Worm (Caenorhabditis elegans) whole organism, L4/young adult: ENCODE data around the gene ttc-7.

Experiments used
- W03F9.2 ChIP-seq: fragments of 150-350 bp; optimal IDR thresholded peaks from 2 replicates; lab custom pipeline; 2014; ENCODE audit warnings: missing biosample characterization, missing genetic modification characterization
- dao-5 ChIP-seq: sonication (generic microtip); optimal IDR thresholded peaks from 2 replicates; lab custom pipeline; 2016; ENCODE audit warnings: missing genotype, missing genetic modification characterization, moderate library complexity, missing compliant biosample characterization
- him-1 ChIP-seq: sonication (generic microtip); optimal IDR thresholded peaks from 2 replicates; lab custom pipeline; 2016; ENCODE audit warnings: missing genotype, missing genetic modification reagents, missing genetic modification characterization, missing compliant biosample characterization

DNA sequence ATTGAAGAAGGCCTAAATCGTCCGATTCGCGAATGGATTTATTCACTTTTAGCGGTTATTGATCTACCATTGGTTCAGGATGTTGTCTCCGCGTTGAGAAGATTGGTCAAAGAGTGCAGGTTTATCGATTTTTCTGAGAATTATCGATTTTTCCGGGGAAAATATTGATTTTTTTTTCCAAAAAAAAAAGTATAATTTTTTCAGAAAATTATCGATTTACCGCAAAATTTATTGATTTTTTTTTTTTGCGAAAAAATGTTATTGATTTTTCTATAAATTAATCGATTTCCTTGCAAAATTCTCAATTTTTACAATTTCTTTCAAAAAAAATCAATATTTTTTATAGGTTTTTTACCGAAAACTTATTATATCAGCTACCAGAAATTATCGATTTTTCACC, 20.0 kb downstream of the ttc-7 start:
- TF ChIP-seq him-1 (tag; lab: Kevin White, UChicago) (no peak), W03F9.2 (tag; lab: Kevin White, UChicago) (no peak), dao-5 (no peak)
